Worm (Caenorhabditis elegans): Measurements from ENCODE around the gene nhr-223.
"Not testable (repeated sequence)": the region's sequence is repeated elsewhere in the genome, so short reads cannot be mapped to it uniquely, and the experiment has no call there.

Gene nhr-223

DNA sequence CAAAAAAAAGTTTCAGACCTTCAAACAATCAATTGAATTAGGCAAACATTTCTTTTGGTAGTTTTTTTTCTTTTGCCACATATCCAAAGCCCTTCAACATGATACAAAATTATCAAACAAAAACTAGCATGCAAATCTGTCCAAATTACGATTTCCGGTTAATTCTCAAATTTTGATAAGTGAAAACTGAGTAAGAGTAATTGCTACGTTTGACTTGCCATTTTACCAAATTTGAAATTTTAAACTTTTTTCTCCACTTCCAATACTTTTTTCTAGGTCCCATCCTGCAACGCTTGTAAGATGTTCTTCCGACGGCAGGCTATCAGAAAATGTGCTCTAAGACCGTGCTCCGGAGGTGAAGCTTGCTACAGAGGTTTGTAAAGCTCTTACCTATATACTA lies at the start of gene nhr-223:
nhr-223 (plus strand) TSS at position 301 of the 400 bp plus-strand sequence.
- TF ChIP-seq egl-5 (tag; optimal IDR thresholded peaks at IDR 0.05) (no peak), ceh-9 (tag; optimal IDR thresholded peaks at IDR 0.05) (no peak), nhr-23 (tag; optimal IDR thresholded peaks at IDR 0.05) (no peak), zag-1 (tag; optimal IDR thresholded peaks at IDR 0.05) (no peak), mml-1 (tag; optimal IDR thresholded peaks at IDR 0.05) (no peak), jun-1 (tag; optimal IDR thresholded peaks at IDR 0.05) (no peak), nhr-77 (tag; optimal IDR thresholded peaks at IDR 0.05) (no peak), lin-39 (tag; optimal IDR thresholded peaks at IDR 0.05) (no peak), snpc-4 (tag; optimal IDR thresholded peaks at IDR 0.05) (no peak), eor-1 (tag; optimal IDR thresholded peaks at IDR 0.05) (no peak), skn-1 (tag; optimal IDR thresholded peaks at IDR 0.05) (no peak), mdl-1 (tag; optimal IDR thresholded peaks at IDR 0.05) (no peak), elt-3 (tag; optimal IDR thresholded peaks at IDR 0.05) (no peak), tbx-2 (tag; optimal IDR thresholded peaks at IDR 0.05) (no peak), fkh-10 (GFP tag; optimal IDR thresholded peaks at IDR 0.05) (no peak), ama-1 (optimal IDR thresholded peaks at IDR 0.05) (no peak), pqm-1 (tag; optimal IDR thresholded peaks at IDR 0.05) (no peak), nhr-11 (tag; optimal IDR thresholded peaks at IDR 0.05) (no peak), aly-2 (tag; optimal IDR thresholded peaks at IDR 0.05) (no peak)

DNA sequence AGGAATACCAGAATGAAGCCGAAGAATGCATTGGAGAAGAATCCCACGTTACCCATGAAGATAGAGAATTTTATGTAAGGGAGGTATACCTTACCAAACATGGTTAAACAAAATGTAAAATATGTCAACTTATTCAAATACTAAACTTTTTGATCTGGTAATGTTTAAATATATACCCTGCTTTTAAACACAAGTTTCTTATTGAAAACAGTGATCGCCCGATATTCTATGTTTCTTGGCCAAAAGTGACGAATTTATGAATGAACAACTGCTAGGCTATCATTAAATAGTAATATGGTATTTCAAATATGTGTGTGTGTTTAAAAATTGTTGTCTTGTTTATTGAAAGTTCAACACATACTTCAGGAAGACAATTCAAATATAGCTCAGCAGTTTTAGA lies 47.8 kb upstream of the nhr-223 start, which contains the start of gene T23D5.8:
T23D5.8 (minus strand) TSS at position 101 of the 400 bp plus-strand sequence.
- TF ChIP-seq nhr-23 (tag; optimal IDR thresholded peaks at IDR 0.05); nhr-43 (tag; optimal IDR thresholded peaks at IDR 0.05; ENCODE audit: poor library complexity, severe bottlenecking); mdl-1 (tag; optimal IDR thresholded peaks at IDR 0.05): not testable (repeated sequence)

DNA sequence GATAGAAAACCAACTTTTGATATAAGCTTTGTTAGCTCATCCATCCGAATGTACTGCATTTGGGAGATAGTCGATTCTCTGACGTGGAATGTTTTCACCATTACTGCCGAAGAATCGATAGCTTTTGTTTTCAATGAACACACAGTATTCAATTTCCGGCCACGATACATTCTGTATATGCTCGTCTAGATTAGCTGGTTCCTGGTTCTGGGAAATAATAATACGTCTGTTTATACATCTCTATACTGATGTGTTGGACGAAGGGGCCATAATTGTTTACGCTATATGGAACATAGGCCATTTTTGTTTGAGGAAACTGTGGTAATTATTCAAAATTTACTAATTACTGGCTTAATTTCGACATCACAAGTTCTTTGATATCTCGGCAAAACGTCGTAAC lies 46.1 kb upstream of the nhr-223 start, which contains the start of gene str-6:
str-6 (minus strand) TSS at position 101 of the 400 bp plus-strand sequence.
- TF ChIP-seq snpc-4 (tag; optimal IDR thresholded peaks at IDR 0.05) = no peak
- TF ChIP-seq elt-1 (tag; optimal IDR thresholded peaks at IDR 0.05) = no peak
- no peak for TF ChIP-seq ztf-11 (tag; optimal IDR thresholded peaks at IDR 0.05)
- no peak for TF ChIP-seq lsy-12 (tag; optimal IDR thresholded peaks at IDR 0.05)

DNA sequence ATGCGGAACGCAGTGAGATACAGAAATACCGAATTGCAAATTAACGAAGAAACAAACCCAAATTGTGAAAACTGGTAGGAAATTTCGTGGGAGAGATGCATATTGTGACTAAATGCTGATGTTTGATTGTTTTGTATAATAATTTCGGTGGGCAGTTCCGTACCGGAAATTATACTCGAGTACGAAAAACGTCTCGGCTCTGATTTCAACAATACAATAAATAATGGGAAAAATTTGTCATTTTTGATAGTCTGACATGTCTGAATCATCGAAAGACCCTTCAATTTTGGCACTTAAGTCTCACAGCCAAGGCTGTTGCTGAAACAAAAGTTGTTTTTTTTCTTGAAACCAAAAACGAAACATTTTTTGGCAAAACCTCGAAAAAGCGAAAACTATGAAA lies 44.1 kb upstream of the nhr-223 start, which contains the start of gene str-43:
str-43 (minus strand) TSS at position 101 of the 400 bp plus-strand sequence.
- TF ChIP-seq nhr-25 (tag; optimal IDR thresholded peaks at IDR 0.05) = no peak
- no peak for TF ChIP-seq snpc-4 (tag; optimal IDR thresholded peaks at IDR 0.05)

DNA sequence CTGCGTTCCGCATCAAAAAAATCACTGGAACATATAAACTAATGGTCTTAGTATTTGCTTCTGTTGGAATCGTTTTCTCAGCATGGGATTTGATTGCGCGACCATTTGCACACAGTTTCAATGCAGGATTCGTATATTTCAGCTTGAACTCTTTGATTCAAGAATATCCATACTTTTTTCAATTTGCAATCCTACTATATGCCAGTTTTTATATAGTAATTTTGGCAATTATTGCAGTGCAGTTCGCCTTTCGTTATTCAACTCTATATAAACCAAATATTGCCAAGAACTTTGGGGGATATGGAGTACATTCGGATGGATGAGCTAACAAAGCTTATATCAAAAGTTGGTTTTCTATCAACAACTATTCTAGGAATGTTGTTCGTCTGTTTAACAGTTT lies 43.2 kb upstream of the nhr-223 start, which contains the start of gene str-5:
str-5 (plus strand) TSS at position 301 of the 400 bp plus-strand sequence.
- not testable (repeated sequence) for TF ChIP-seq ceh-9, pqm-1, fos-1 (tag; optimal IDR thresholded peaks at IDR 0.05)

DNA sequence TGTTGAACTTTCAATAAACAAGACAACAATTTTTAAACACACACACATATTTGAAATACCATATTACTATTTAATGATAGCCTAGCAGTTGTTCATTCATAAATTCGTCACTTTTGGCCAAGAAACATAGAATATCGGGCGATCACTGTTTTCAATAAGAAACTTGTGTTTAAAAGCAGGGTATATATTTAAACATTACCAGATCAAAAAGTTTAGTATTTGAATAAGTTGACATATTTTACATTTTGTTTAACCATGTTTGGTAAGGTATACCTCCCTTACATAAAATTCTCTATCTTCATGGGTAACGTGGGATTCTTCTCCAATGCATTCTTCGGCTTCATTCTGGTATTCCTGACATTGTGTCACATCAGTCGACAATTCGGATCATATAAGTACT lies 41.5 kb upstream of the nhr-223 start, which contains the start of gene str-8:
str-8 (plus strand) TSS at position 301 of the 400 bp plus-strand sequence.
- TF ChIP-seq jun-1, hmg-11, elt-2 (tag; optimal IDR thresholded peaks at IDR 0.05): not testable (repeated sequence)

DNA sequence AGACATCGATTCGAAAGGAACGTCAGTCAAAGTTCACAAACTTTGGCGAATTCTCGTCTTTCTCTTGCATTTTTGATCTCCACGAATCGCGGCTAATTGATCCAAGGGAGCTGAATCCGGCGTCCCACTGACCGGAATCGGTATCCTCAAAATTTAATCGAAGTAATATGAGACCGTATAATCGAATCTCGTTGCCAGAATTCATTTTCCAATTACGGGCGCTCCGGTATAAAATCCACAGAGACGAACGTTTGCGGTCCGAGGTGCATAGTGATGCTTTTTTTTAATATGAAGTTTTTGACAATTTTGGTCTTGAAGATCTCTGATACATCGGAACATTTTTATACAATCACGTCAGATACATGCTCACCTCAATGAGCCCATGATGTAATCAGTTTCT lies 38.5 kb upstream of the nhr-223 start:
- TF ChIP-seq nhr-28 (tag; optimal IDR thresholded peaks at IDR 0.05) = no peak
- no peak for TF ChIP-seq nhr-25 (tag; optimal IDR thresholded peaks at IDR 0.05)
- no peak for TF ChIP-seq jun-1 (tag; optimal IDR thresholded peaks at IDR 0.05)

DNA sequence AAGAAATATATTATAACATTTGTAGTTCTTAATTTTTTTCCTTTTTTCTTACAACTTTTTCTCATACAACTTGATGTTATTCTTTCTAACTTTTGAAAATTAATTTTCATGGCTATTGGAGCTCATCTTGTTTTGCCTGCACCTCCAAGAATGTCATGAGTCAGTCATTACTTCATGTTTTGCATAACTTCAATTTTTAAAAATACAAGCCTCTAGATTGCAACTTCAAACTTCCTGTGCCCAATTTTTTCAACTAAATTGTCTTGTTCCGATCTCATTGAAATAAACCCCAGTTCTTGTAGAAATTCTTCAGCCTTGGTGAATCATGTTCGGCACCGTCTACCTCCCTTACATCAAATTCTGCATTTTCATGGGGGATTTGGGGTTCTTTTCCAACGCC lies 37.7 kb upstream of the nhr-223 start, which contains the start of gene str-9:
str-9 (plus strand) TSS at position 301 of the 400 bp plus-strand sequence.
- TF ChIP-seq nhr-77 (tag; optimal IDR thresholded peaks at IDR 0.05) (no peak), mml-1 (tag; optimal IDR thresholded peaks at IDR 0.05) (no peak), ceh-28 (tag; optimal IDR thresholded peaks at IDR 0.05) (no peak), pha-4 (tag; optimal IDR thresholded peaks at IDR 0.05) (no peak), jun-1 (tag; optimal IDR thresholded peaks at IDR 0.05) (no peak), ceh-16 (tag; optimal IDR thresholded peaks at IDR 0.05) (no peak), unc-62 (GFP tag; optimal IDR thresholded peaks at IDR 0.05) (no peak), ztf-11 (tag; optimal IDR thresholded peaks at IDR 0.05) (no peak), nhr-28 (tag; optimal IDR thresholded peaks at IDR 0.05) (no peak), nhr-25 (tag; optimal IDR thresholded peaks at IDR 0.05) (no peak)
